Worm (Caenorhabditis elegans) whole organism, L4 larva: Measurements from ENCODE around the gene pno-1.

ENCODE experiments used
- F37D6.2 ChIP-seq: sonication (generic microtip); optimal IDR thresholded peaks from 2 replicates; lab custom pipeline; 2016; ENCODE audit warnings: mild to moderate bottlenecking, missing genetic modification characterization, missing compliant biosample characterization
- T20F7.1 ChIP-seq: fragments of 200-800 bp; sonication (Bioruptor generic); optimal IDR thresholded peaks from 2 replicates; lab custom pipeline; 2018; ENCODE audit warnings: mild to moderate bottlenecking, missing genetic modification characterization, missing compliant biosample characterization
- Y105C5A.15 ChIP-seq: fragments of 200-800 bp; sonication (Bioruptor generic); IDR thresholded peaks from 2 replicates; pipeline ENCODE4 v1.3.6; 2022; ENCODE audit warnings: missing genetic modification characterization, missing compliant biosample characterization
- Y48G9A.11 ChIP-seq: fragments of 200-800 bp; sonication (Bioruptor generic); IDR thresholded peaks from 2 replicates; pipeline ENCODE4 v1.3.6; 2022; ENCODE audit warnings: missing genetic modification reagents, missing genetic modification characterization, missing compliant biosample characterization
- Y75B8A.6 ChIP-seq: fragments of 200-800 bp; sonication (Bioruptor generic); IDR thresholded peaks from 2 replicates; pipeline ENCODE4 v1.3.6; 2022; ENCODE audit warnings: missing genetic modification reagents, missing genetic modification characterization, missing compliant biosample characterization
- aha-1 ChIP-seq: fragments of 150-350 bp; peaks from one replicate; lab custom pipeline; 2014; ENCODE audit warnings: missing biosample characterization, missing genetic modification characterization
- ama-1 ChIP-seq: fragments of 150-350 bp; optimal IDR thresholded peaks from 2 replicates; lab custom pipeline; 2014; ENCODE audit warnings: inconsistent platforms, mixed read lengths
- ceh-20 ChIP-seq: fragments of 200-800 bp; sonication (Bioruptor generic); IDR thresholded peaks from 2 replicates; pipeline ENCODE4 v1.3.6; 2022; ENCODE audit warnings: missing genetic modification reagents, missing genetic modification characterization, missing compliant biosample characterization
- ceh-28 ChIP-seq: fragments of 150-350 bp; optimal IDR thresholded peaks from 2 replicates; lab custom pipeline; 2014; ENCODE audit warnings: missing biosample characterization, missing genetic modification reagents, missing genetic modification characterization
- ceh-32 ChIP-seq: sonication (generic microtip); optimal IDR thresholded peaks from 2 replicates; lab custom pipeline; 2016; ENCODE audit warnings: mild to moderate bottlenecking, missing genetic modification characterization, missing compliant biosample characterization; ENCODE audit not compliant: poor library complexity
- ceh-62 ChIP-seq: sonication (generic microtip); optimal IDR thresholded peaks from 2 replicates; lab custom pipeline; 2017; ENCODE audit warnings: missing biosample characterization, missing genetic modification characterization
- ctbp-1 ChIP-seq: fragments of 200-800 bp; sonication (Bioruptor generic); IDR thresholded peaks from 2 replicates; pipeline ENCODE4 v1.3.6; 2022; ENCODE audit warnings: missing genetic modification reagents, missing genetic modification characterization, missing compliant biosample characterization
- daf-16 ChIP-seq, 3 experiments: sonication (generic microtip); optimal IDR thresholded peaks; 2 replicates each; lab custom pipeline; 2016 to 2017; ENCODE audit warnings: missing genetic modification characterization in 3 of 3, missing genetic modification reagents in 3 of 3, mild to moderate bottlenecking in 2 of 3, missing compliant biosample characterization in 2 of 3, missing biosample characterization in 1 of 3, moderate library complexity in 1 of 3
- daf-19 ChIP-seq: fragments of 200-800 bp; sonication (Bioruptor generic); conservative IDR thresholded peaks from 2 replicates; pipeline ENCODE4 v1.3.6; 2022; ENCODE audit warnings: missing genetic modification characterization, missing compliant biosample characterization
- daf-8 ChIP-seq: fragments of 200-800 bp; sonication (Bioruptor generic); IDR thresholded peaks from 2 replicates; pipeline ENCODE4 v1.3.6; 2022; ENCODE audit warnings: missing genetic modification characterization, missing compliant biosample characterization
- dpl-1 ChIP-seq: fragments of 150-350 bp; optimal IDR thresholded peaks from 2 replicates; lab custom pipeline; 2014; ENCODE audit warnings: missing biosample characterization, missing genetic modification reagents, missing genetic modification characterization
- dve-1 ChIP-seq: sonication (generic microtip); optimal IDR thresholded peaks from 2 replicates; lab custom pipeline; 2017; ENCODE audit warnings: antibody characterized with exemption, mild to moderate bottlenecking, missing genetic modification characterization, missing compliant biosample characterization; ENCODE audit not compliant: insufficient read depth
- egl-43 ChIP-seq: fragments of 200-800 bp; sonication (Bioruptor generic); IDR thresholded peaks from 2 replicates; pipeline ENCODE4 v1.3.6; 2022; ENCODE audit warnings: missing genetic modification reagents, missing genetic modification characterization, missing compliant biosample characterization
- hlh-11 ChIP-seq: fragments of 200-800 bp; sonication (Bioruptor generic); optimal IDR thresholded peaks from 2 replicates; lab custom pipeline; 2018; ENCODE audit warnings: mild to moderate bottlenecking, missing genetic modification characterization, missing compliant biosample characterization
- hlh-30 ChIP-seq: sonication (generic microtip); optimal IDR thresholded peaks from 2 replicates; lab custom pipeline; 2017; ENCODE audit warnings: antibody characterized with exemption, mild to moderate bottlenecking, missing genetic modification characterization, missing compliant biosample characterization; ENCODE audit not compliant: insufficient read depth
- hmg-1.1 ChIP-seq: fragments of 200-800 bp; sonication (Bioruptor generic); IDR thresholded peaks from 2 replicates; pipeline ENCODE4 v1.3.6; 2022; ENCODE audit warnings: missing genetic modification reagents, missing genetic modification characterization, missing compliant biosample characterization
- lim-7 ChIP-seq: fragments of 200-800 bp; sonication (Bioruptor generic); IDR thresholded peaks from 2 replicates; pipeline ENCODE4 v1.3.6; 2022; ENCODE audit warnings: missing genetic modification characterization, missing compliant biosample characterization
- lin-1 ChIP-seq: fragments of 200-800 bp; sonication (Bioruptor generic); IDR thresholded peaks from 2 replicates; pipeline ENCODE4 v1.3.6; 2022; ENCODE audit warnings: missing genetic modification reagents, missing genetic modification characterization, missing compliant biosample characterization
- lin-15B ChIP-seq: fragments of 150-350 bp; sonication (generic microtip); optimal IDR thresholded peaks from 3 replicates; lab custom pipeline; 2014; ENCODE audit warnings: missing biosample characterization, missing genetic modification characterization
- lin-38 ChIP-seq: fragments of 200-800 bp; sonication (Bioruptor generic); IDR thresholded peaks from 2 replicates; pipeline ENCODE4 v1.3.6; 2022; ENCODE audit warnings: missing genetic modification reagents, missing genetic modification characterization, missing compliant biosample characterization
- lin-39 ChIP-seq: fragments of 150-350 bp; optimal IDR thresholded peaks from 2 replicates; lab custom pipeline; 2014; ENCODE audit warnings: missing biosample characterization, missing genetic modification reagents, missing genetic modification characterization
- mdl-1 ChIP-seq, 2 experiments: fragments of 150-350 bp in 1 of 2; sonication (generic microtip) in 1 of 2; optimal IDR thresholded peaks; 2 replicates each; lab custom pipeline; 2014 to 2017; ENCODE audit warnings: missing biosample characterization in 2 of 2, missing genetic modification characterization in 2 of 2
- mxl-3 ChIP-seq: fragments of 200-800 bp; sonication (Bioruptor generic); optimal IDR thresholded peaks from 2 replicates; lab custom pipeline; 2018; ENCODE audit warnings: mild to moderate bottlenecking, missing genetic modification characterization, missing compliant biosample characterization
- nhr-111 ChIP-seq: fragments of 200-800 bp; sonication (Bioruptor generic); optimal IDR thresholded peaks from 2 replicates; lab custom pipeline; 2018; ENCODE audit warnings: mild to moderate bottlenecking, missing genetic modification characterization, missing compliant biosample characterization
- nhr-237 ChIP-seq: sonication (generic microtip); optimal IDR thresholded peaks from 2 replicates; lab custom pipeline; 2017; ENCODE audit warnings: missing biosample characterization, missing genetic modification characterization
- nhr-28 ChIP-seq: fragments of 150-350 bp; optimal IDR thresholded peaks from 2 replicates; lab custom pipeline; 2014; ENCODE audit warnings: missing biosample characterization, missing genetic modification characterization
- nhr-41 ChIP-seq: fragments of 200-800 bp; sonication (Bioruptor generic); IDR thresholded peaks from 2 replicates; pipeline ENCODE4 v1.3.6; 2022; ENCODE audit warnings: missing genetic modification reagents, missing genetic modification characterization, missing compliant biosample characterization
- nhr-77 ChIP-seq: fragments of 150-350 bp; optimal IDR thresholded peaks from 2 replicates; lab custom pipeline; 2014; ENCODE audit warnings: missing biosample characterization, missing genetic modification characterization
- pha-4 ChIP-seq, 2 experiments: fragments of 150-350 bp in 1 of 2; fragments of 200-800 bp in 1 of 2; sonication (Bioruptor generic) in 1 of 2; IDR thresholded peaks in 1 of 2; optimal IDR thresholded peaks in 1 of 2; 2 replicates each; pipeline versions ENCODE4 v1.3.6 to Lab custom; 2014 to 2022; ENCODE audit warnings: missing genetic modification characterization in 2 of 2, missing genetic modification reagents in 2 of 2, missing biosample characterization in 1 of 2, missing compliant biosample characterization in 1 of 2
- pqm-1 ChIP-seq: sonication (generic microtip); optimal IDR thresholded peaks from 2 replicates; lab custom pipeline; 2017; ENCODE audit warnings: missing biosample characterization, missing genetic modification characterization
- rbr-2 ChIP-seq: sonication (generic microtip); optimal IDR thresholded peaks from 2 replicates; lab custom pipeline; 2016; ENCODE audit warnings: missing genotype, missing genetic modification characterization, missing compliant biosample characterization
- snpc-1.2 ChIP-seq: fragments of 200-800 bp; sonication (Bioruptor generic); IDR thresholded peaks from 2 replicates; pipeline ENCODE4 v1.3.6; 2022; ENCODE audit warnings: missing genetic modification reagents, missing genetic modification characterization, missing compliant biosample characterization
- spr-3 ChIP-seq: fragments of 200-800 bp; sonication (Bioruptor generic); optimal IDR thresholded peaks from 2 replicates; lab custom pipeline; 2018; ENCODE audit warnings: mild to moderate bottlenecking, missing genetic modification characterization, missing compliant biosample characterization
- tra-1 ChIP-seq: fragments of 200-800 bp; sonication (Bioruptor generic); IDR thresholded peaks from 2 replicates; pipeline ENCODE4 v1.3.6; 2022; ENCODE audit warnings: missing genetic modification reagents, missing genetic modification characterization, missing compliant biosample characterization
- unc-130 ChIP-seq: sonication (generic microtip); optimal IDR thresholded peaks from 2 replicates; lab custom pipeline; 2016; ENCODE audit warnings: missing genetic modification reagents, missing genetic modification characterization, missing compliant biosample characterization
- unc-62 ChIP-seq, 3 experiments: fragments of 150-350 bp in 1 of 3; sonication (generic microtip); optimal IDR thresholded peaks in 2 of 3; peaks in 1 of 3; 1 replicate in 1 of 3; 2 replicates in 2 of 3; lab custom pipeline; 2014 to 2017; ENCODE audit warnings: missing biosample characterization in 3 of 3, missing genetic modification characterization in 3 of 3, missing genetic modification reagents in 3 of 3, missing genotype in 1 of 3
- zfp-2 ChIP-seq: sonication (generic microtip); optimal IDR thresholded peaks from 2 replicates; lab custom pipeline; 2016; ENCODE audit warnings: mild to moderate bottlenecking, missing genetic modification characterization, missing compliant biosample characterization
- zip-11 ChIP-seq: fragments of 200-800 bp; sonication (Bioruptor generic); IDR thresholded peaks from 2 replicates; pipeline ENCODE4 v1.3.6; 2022; ENCODE audit warnings: missing genetic modification characterization, missing compliant biosample characterization

Gene pno-1

DNA sequence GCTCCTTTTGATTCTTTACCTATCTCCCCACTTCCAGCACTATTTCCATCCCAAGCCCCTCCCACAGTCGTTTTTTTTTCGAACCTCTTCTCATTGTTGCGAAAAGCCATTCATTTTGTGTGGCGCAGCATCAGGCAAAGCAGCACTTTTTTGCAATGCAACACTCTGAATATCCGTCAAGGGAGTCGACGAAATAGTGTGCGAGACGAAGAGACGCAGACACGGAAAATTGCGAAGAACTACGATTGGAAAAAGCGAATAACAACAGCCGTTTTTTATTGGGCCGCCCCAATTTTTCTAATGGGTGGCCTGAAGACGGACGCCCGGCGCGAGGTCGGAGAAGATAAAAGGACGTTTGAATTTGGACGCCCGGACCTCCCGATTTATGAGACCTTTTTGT, 12.8 kb downstream of the pno-1 start:
- TF ChIP-seq Y48G9A.11 (GFP tag; lab: Robert Waterston, UW) (no peak), lin-15B (tag; lab: Kevin White, UChicago) (no peak), hmg-1.1 (GFP tag; lab: Robert Waterston, UW) (peak; percentile 27; the same call in 1 of the 2 replicates), lin-38 (no peak), ctbp-1 (GFP tag; lab: Robert Waterston, UW) (no peak), rbr-2 (peak; percentile 28), lin-1 (GFP tag; lab: Robert Waterston, UW) (no peak), spr-3 (no peak), unc-62 (GFP tag; optimal IDR thresholded peaks at IDR 0.05 in 1 of 2; lab: Kevin White, UChicago) (peak in 1 of 2 experiments; percentile 19), unc-62 (tag; optimal IDR thresholded peaks at IDR 0.05; lab: Kevin White, UChicago) (no peak), egl-43 (GFP tag; lab: Robert Waterston, UW) (no peak), hlh-11 (tag; lab: Kevin White, UChicago) (peak; percentile 3)

DNA sequence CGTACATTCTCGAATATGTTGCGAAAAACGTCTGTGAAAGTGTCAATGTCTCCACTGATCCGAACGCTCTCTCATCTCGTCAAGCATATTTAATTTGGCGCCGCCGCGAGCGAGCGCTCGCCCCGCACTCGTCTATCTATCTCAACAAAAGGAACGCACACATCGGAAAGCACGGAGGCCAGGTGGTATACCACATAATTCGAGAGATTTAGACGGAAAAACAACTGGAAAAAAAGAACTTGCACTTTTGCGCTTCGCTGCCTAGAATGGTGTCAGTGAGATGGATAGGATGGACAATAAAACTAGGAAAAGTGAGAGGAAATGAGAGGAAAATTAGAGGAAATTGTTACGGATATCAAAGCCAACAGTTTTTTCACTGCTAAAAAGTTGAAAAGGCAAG, 13.5 kb downstream of the pno-1 start:
- no peak for TF ChIP-seq Y105C5A.15
- TF ChIP-seq nhr-111 (GFP tag; lab: Kevin White, UChicago), result no peak
- no peak for TF ChIP-seq dpl-1 (GFP tag; lab: Kevin White, UChicago)
- TF ChIP-seq lin-15B (tag; lab: Kevin White, UChicago), result no peak
- TF ChIP-seq F37D6.2 (tag; lab: Kevin White, UChicago), result no peak
- TF ChIP-seq ceh-20 (GFP tag; lab: Robert Waterston, UW), result no peak
- TF ChIP-seq nhr-41 (GFP tag; lab: Robert Waterston, UW), result no peak
- TF ChIP-seq Y75B8A.6, result no peak
- TF ChIP-seq hlh-11 (tag; lab: Kevin White, UChicago), result peak; percentile 12
- no peak for TF ChIP-seq ceh-28 (tag; lab: Kevin White, UChicago)
- TF ChIP-seq T20F7.1 (GFP tag; lab: Kevin White, UChicago), result no peak
- no peak for TF ChIP-seq nhr-237 (tag; lab: Kevin White, UChicago)
- TF ChIP-seq daf-16 (GFP tag; optimal IDR thresholded peaks at IDR 0.05; lab: Kevin White, UChicago), result no peak
- no peak for TF ChIP-seq daf-16 (tag; optimal IDR thresholded peaks at IDR 0.05; lab: Kevin White, UChicago)
- TF ChIP-seq tra-1, result 0 out of 2 replicates have a peak, but pooled peaks have one; percentile 65
- no peak for TF ChIP-seq zip-11 (GFP tag; lab: Robert Waterston, UW)
- peak; percentile 49 for TF ChIP-seq aha-1 (tag; lab: Kevin White, UChicago)
- no peak for TF ChIP-seq pha-4 (GFP tag; IDR thresholded peaks at IDR 0.05; lab: Robert Waterston, UW)
- TF ChIP-seq pha-4 (tag; optimal IDR thresholded peaks at IDR 0.05; lab: Kevin White, UChicago), result no peak
- no peak for TF ChIP-seq dve-1 (tag; lab: Kevin White, UChicago)
- no peak for TF ChIP-seq daf-8 (GFP tag; lab: Robert Waterston, UW)
- no peak for TF ChIP-seq ama-1 (lab: Kevin White, UChicago)
- no peak for TF ChIP-seq pqm-1 (tag; lab: Kevin White, UChicago)
- TF ChIP-seq mxl-3 (GFP tag; lab: Kevin White, UChicago), result peak; percentile 55
- TF ChIP-seq ceh-32 (tag; lab: Kevin White, UChicago), result no peak
- no peak for TF ChIP-seq daf-19 (GFP tag; lab: Robert Waterston, UW)
- TF ChIP-seq mdl-1 (tag; optimal IDR thresholded peaks at IDR 0.05; lab: Kevin White, UChicago), result peak in 1 of 2 experiments; percentile 45
- TF ChIP-seq unc-130 (GFP tag; lab: Kevin White, UChicago), result no peak
- no peak for TF ChIP-seq hmg-1.1 (GFP tag; lab: Robert Waterston, UW)
- TF ChIP-seq lim-7 (GFP tag; lab: Robert Waterston, UW), result no peak
- no peak for TF ChIP-seq zfp-2
- TF ChIP-seq hlh-30, result no peak
- TF ChIP-seq snpc-1.2 (GFP tag; lab: Robert Waterston, UW), result no peak
- no peak for TF ChIP-seq ceh-62 (tag; lab: Kevin White, UChicago)
- no peak for TF ChIP-seq nhr-77 (tag; lab: Kevin White, UChicago)
- no peak for TF ChIP-seq lin-39 (tag; lab: Kevin White, UChicago)
- peak; percentile 24 for TF ChIP-seq nhr-28 (tag; lab: Kevin White, UChicago)
- TF ChIP-seq, all 104 proteins: peak for 6
